Worm (Caenorhabditis elegans): ENCODE results near the gene K01A2.4.

ce11 chrII:334828-335227 is 27.6 kb downstream of the K01A2.4 start:
- no peak for TF ChIP-seq nhr-12 (tag; optimal IDR thresholded peaks at IDR 0.05)
- no peak for TF ChIP-seq elt-3 (tag; optimal IDR thresholded peaks at IDR 0.05)
- no peak for TF ChIP-seq elt-2 (tag; optimal IDR thresholded peaks at IDR 0.05)
- TF ChIP-seq lin-39 (tag; optimal IDR thresholded peaks at IDR 0.05): no peak
- TF ChIP-seq ama-1 (optimal IDR thresholded peaks at IDR 0.05): no peak
- no peak for TF ChIP-seq ceh-82 (tag; optimal IDR thresholded peaks at IDR 0.05)

All from whole organism, L3 larva.